Worm (Caenorhabditis elegans) whole organism, L1 larva: ENCODE measurements around the gene F16B12.4.

ENCODE experiments used
- C04F5.9 ChIP-seq: sonication (generic microtip); optimal IDR thresholded peaks from 2 replicates; lab custom pipeline; 2016; ENCODE audit warnings: missing genetic modification characterization, missing compliant biosample characterization
- C34B4.2 ChIP-seq: sonication (generic microtip); optimal IDR thresholded peaks from 2 replicates; lab custom pipeline; 2017; ENCODE audit warnings: mild to moderate bottlenecking, missing genetic modification characterization, missing compliant biosample characterization
- Y116A8C.19 ChIP-seq: sonication (generic microtip); optimal IDR thresholded peaks from 2 replicates; lab custom pipeline; 2016; ENCODE audit warnings: missing compliant biosample characterization, missing genetic modification characterization, borderline replicate concordance
- alr-1 ChIP-seq: fragments of 200-800 bp; sonication (Bioruptor generic); optimal IDR thresholded peaks from 2 replicates; lab custom pipeline; 2018; ENCODE audit warnings: borderline replicate concordance, mild to moderate bottlenecking, missing genetic modification characterization, missing compliant biosample characterization
- aly-2 ChIP-seq: fragments of 150-350 bp; optimal IDR thresholded peaks from 2 replicates; lab custom pipeline; 2014; ENCODE audit warnings: missing biosample characterization, missing genetic modification characterization
- blmp-1 ChIP-seq: fragments of 150-350 bp; optimal IDR thresholded peaks from 2 replicates; lab custom pipeline; 2014; ENCODE audit warnings: missing biosample characterization, missing genetic modification characterization
- ceh-63 ChIP-seq: fragments of 200-800 bp; sonication (Bioruptor generic); optimal IDR thresholded peaks from 2 replicates; lab custom pipeline; 2018; ENCODE audit warnings: mild to moderate bottlenecking, missing genetic modification characterization, missing compliant biosample characterization
- ceh-8 ChIP-seq: fragments of 200-800 bp; sonication (Bioruptor generic); optimal IDR thresholded peaks from 2 replicates; lab custom pipeline; 2018; ENCODE audit warnings: mild to moderate bottlenecking, missing genetic modification characterization, moderate library complexity, missing compliant biosample characterization
- ceh-82 ChIP-seq, 3 experiments: fragments of 150-350 bp in 1 of 3; sonication (generic microtip) in 2 of 3; optimal IDR thresholded peaks; 2 replicates each; lab custom pipeline; 2014 to 2017; ENCODE audit warnings: missing biosample characterization in 3 of 3, missing genetic modification characterization in 3 of 3
- ceh-88 ChIP-seq: fragments of 200-800 bp; sonication (Bioruptor generic); IDR thresholded peaks from 2 replicates; pipeline ENCODE4 v1.3.6; 2022; ENCODE audit warnings: missing genetic modification characterization, missing compliant biosample characterization
- dpl-1 ChIP-seq, 3 experiments: fragments of 150-350 bp in 2 of 3; sonication (generic microtip) in 1 of 3; optimal IDR thresholded peaks; 2 replicates each; lab custom pipeline; 2014 to 2017; ENCODE audit warnings: missing biosample characterization in 3 of 3, missing genetic modification characterization in 3 of 3, missing genetic modification reagents in 3 of 3
- dsc-1 ChIP-seq: sonication (generic microtip); optimal IDR thresholded peaks from 2 replicates; lab custom pipeline; 2016; ENCODE audit warnings: mild to moderate bottlenecking, missing genetic modification characterization, missing compliant biosample characterization
- efl-1 ChIP-seq, 4 experiments: fragments of 150-350 bp; optimal IDR thresholded peaks in 3 of 4; peaks in 1 of 4; 1 replicate in 1 of 4; 2 replicates in 3 of 4; lab custom pipeline; 2014; ENCODE audit warnings: missing biosample characterization in 2 of 4, missing genetic modification characterization in 2 of 4, missing genetic modification reagents in 2 of 4
- efl-3 ChIP-seq: fragments of 200-800 bp; sonication (Bioruptor generic); optimal IDR thresholded peaks from 2 replicates; lab custom pipeline; 2018; ENCODE audit warnings: mild to moderate bottlenecking, missing genetic modification characterization, missing compliant biosample characterization
- egl-27 ChIP-seq, 2 experiments: fragments of 150-350 bp in 1 of 2; sonication (generic microtip); optimal IDR thresholded peaks; 3 replicates each; lab custom pipeline; 2017 to 2018; ENCODE audit warnings: missing biosample characterization in 2 of 2, missing genetic modification characterization in 2 of 2, missing genetic modification reagents in 2 of 2
- elt-3 ChIP-seq, 6 experiments: fragments of 150-350 bp in 1 of 6; sonication (generic microtip); optimal IDR thresholded peaks; 2 replicates each; lab custom pipeline; 2017 to 2018; ENCODE audit warnings: missing biosample characterization in 6 of 6, missing genetic modification characterization in 6 of 6, inconsistent platforms in 1 of 6
- ets-5 ChIP-seq: fragments of 200-800 bp; sonication (Bioruptor generic); IDR thresholded peaks from 2 replicates; pipeline ENCODE4 v1.3.6; 2022; ENCODE audit warnings: missing genetic modification characterization, missing compliant biosample characterization
- hpl-2 ChIP-seq: fragments of 150-350 bp; optimal IDR thresholded peaks from 2 replicates; lab custom pipeline; 2014; ENCODE audit warnings: missing biosample characterization, missing genetic modification reagents, missing genetic modification characterization
- lin-14 ChIP-seq: fragments of 200-800 bp; sonication (Bioruptor generic); optimal IDR thresholded peaks from 2 replicates; lab custom pipeline; 2018; ENCODE audit warnings: mild to moderate bottlenecking, missing genetic modification characterization, moderate library complexity, missing compliant biosample characterization
- lin-35 ChIP-seq, 2 experiments: fragments of 150-350 bp; optimal IDR thresholded peaks; 2 replicates each; lab custom pipeline; 2014; ENCODE audit warnings: missing biosample characterization in 2 of 2, missing genetic modification characterization in 2 of 2, missing genetic modification reagents in 2 of 2
- lin-39 ChIP-seq: fragments of 150-350 bp; optimal IDR thresholded peaks from 2 replicates; lab custom pipeline; 2014; ENCODE audit warnings: missing biosample characterization, missing genetic modification reagents, missing genetic modification characterization
- lir-3 ChIP-seq: sonication (generic microtip); optimal IDR thresholded peaks from 2 replicates; lab custom pipeline; 2016; ENCODE audit warnings: mild to moderate bottlenecking, missing genetic modification characterization, moderate library complexity, missing compliant biosample characterization; ENCODE audit not compliant: poor library complexity
- lsy-2 ChIP-seq, 2 experiments: fragments of 150-350 bp; optimal IDR thresholded peaks; 2 replicates each; lab custom pipeline; 2014; ENCODE audit warnings: missing biosample characterization in 2 of 2, missing genetic modification characterization in 2 of 2
- mep-1 ChIP-seq: fragments of 150-350 bp; optimal IDR thresholded peaks from 2 replicates; lab custom pipeline; 2014; ENCODE audit warnings: missing biosample characterization, missing genetic modification characterization
- nhr-11 ChIP-seq: fragments of 150-350 bp; optimal IDR thresholded peaks from 2 replicates; lab custom pipeline; 2014; ENCODE audit warnings: missing biosample characterization, missing genetic modification characterization
- nhr-20 ChIP-seq: sonication (generic microtip); optimal IDR thresholded peaks from 2 replicates; lab custom pipeline; 2016; ENCODE audit warnings: mild to moderate bottlenecking, missing genetic modification characterization, missing compliant biosample characterization
- nhr-47 ChIP-seq: sonication (generic microtip); optimal IDR thresholded peaks from 2 replicates; lab custom pipeline; 2016; ENCODE audit warnings: mild to moderate bottlenecking, missing genetic modification characterization, moderate library complexity, missing compliant biosample characterization
- nhr-76 ChIP-seq: sonication (generic microtip); optimal IDR thresholded peaks from 2 replicates; lab custom pipeline; 2017; ENCODE audit warnings: missing biosample characterization, missing genetic modification characterization
- nhr-77 ChIP-seq: fragments of 150-350 bp; optimal IDR thresholded peaks from 2 replicates; lab custom pipeline; 2014; ENCODE audit warnings: missing biosample characterization, missing genetic modification characterization
- nhr-85 ChIP-seq: sonication (generic microtip); peaks from one replicate; lab custom pipeline; 2016; ENCODE audit warnings: missing genetic modification characterization, inconsistent platforms, missing compliant biosample characterization
- pax-3 ChIP-seq: fragments of 200-800 bp; sonication (Bioruptor generic); optimal IDR thresholded peaks from 2 replicates; lab custom pipeline; 2018; ENCODE audit warnings: mild to moderate bottlenecking, missing genetic modification characterization, moderate library complexity, missing compliant biosample characterization
- pqm-1 ChIP-seq: sonication (generic microtip); optimal IDR thresholded peaks from 3 replicates; lab custom pipeline; 2017; ENCODE audit warnings: missing biosample characterization, missing genetic modification characterization
- rnt-1 ChIP-seq: sonication (generic microtip); optimal IDR thresholded peaks from 2 replicates; lab custom pipeline; 2016; ENCODE audit warnings: mild to moderate bottlenecking, missing genetic modification characterization, moderate library complexity, missing compliant biosample characterization
- skn-1 ChIP-seq: fragments of 150-350 bp; optimal IDR thresholded peaks from 2 replicates; lab custom pipeline; 2014; ENCODE audit warnings: missing biosample characterization, missing genetic modification characterization
- sptf-1 ChIP-seq: fragments of 150-350 bp; optimal IDR thresholded peaks from 2 replicates; lab custom pipeline; 2014; ENCODE audit warnings: missing biosample characterization, missing genetic modification characterization
- sup-37 ChIP-seq: fragments of 200-800 bp; sonication (Bioruptor generic); optimal IDR thresholded peaks from 2 replicates; lab custom pipeline; 2018; ENCODE audit warnings: mild to moderate bottlenecking, missing genetic modification characterization, missing compliant biosample characterization
- tlp-1 ChIP-seq: fragments of 150-350 bp; optimal IDR thresholded peaks from 2 replicates; lab custom pipeline; 2014; ENCODE audit warnings: missing biosample characterization, missing genetic modification characterization
- unc-62 ChIP-seq: fragments of 150-350 bp; optimal IDR thresholded peaks from 2 replicates; lab custom pipeline; 2014; ENCODE audit warnings: missing biosample characterization, missing genetic modification reagents, missing genetic modification characterization
- xbp-1 ChIP-seq: sonication (generic microtip); optimal IDR thresholded peaks from 2 replicates; lab custom pipeline; 2016; ENCODE audit warnings: missing genetic modification characterization, missing compliant biosample characterization
- zag-1 ChIP-seq: fragments of 150-350 bp; optimal IDR thresholded peaks from 2 replicates; lab custom pipeline; 2014; ENCODE audit warnings: missing biosample characterization, missing genetic modification characterization

Gene F16B12.4

ce11 chrX:14127291-14127922 is 28.9 kb upstream of the F16B12.4 start, which contains the start of gene F28H6.4 (continued):
- TF ChIP-seq ceh-8 (GFP tag; lab: Kevin White, UChicago) (no peak), lin-35 (GFP tag; optimal IDR thresholded peaks at IDR 0.05; lab: Kevin White, UChicago) (peak in 1 of 2 experiments; percentile 22), pax-3 (tag; lab: Kevin White, UChicago) (no peak), nhr-85 (no peak), C34B4.2 (no peak), lir-3 (tag; lab: Kevin White, UChicago) (no peak), efl-3 (GFP tag; lab: Kevin White, UChicago) (no peak), mep-1 (tag; lab: Kevin White, UChicago) (peak; percentile 34), nhr-47 (peak; percentile 3), elt-3 (tag; optimal IDR thresholded peaks at IDR 0.05; lab: Kevin White, UChicago) (no peak), lin-39 (no peak), skn-1 (tag; lab: Kevin White, UChicago) (peak; percentile 8), nhr-20 (tag; lab: Kevin White, UChicago) (peak; percentile 12), C04F5.9 (tag; lab: Kevin White, UChicago) (no peak), dsc-1 (no peak), efl-1 (optimal IDR thresholded peaks at IDR 0.05; lab: Kevin White, UChicago) (peak in 1 of 2 experiments; percentile 36), efl-1 (GFP tag; optimal IDR thresholded peaks at IDR 0.05 in 1 of 2; lab: Kevin White, UChicago) (no peak), tlp-1 (tag; lab: Kevin White, UChicago) (no peak), alr-1 (tag; lab: Kevin White, UChicago) (no peak), lsy-2 (tag; optimal IDR thresholded peaks at IDR 0.05; lab: Kevin White, UChicago) (no peak), zag-1 (tag; lab: Kevin White, UChicago) (no peak), unc-62 (no peak), pqm-1 (no peak), aly-2 (tag; lab: Kevin White, UChicago) (no peak), blmp-1 (tag; lab: Kevin White, UChicago) (peak; percentile 2), Y116A8C.19 (tag; lab: Kevin White, UChicago) (no peak), hpl-2 (GFP tag; lab: Kevin White, UChicago) (no peak), xbp-1 (tag; lab: Kevin White, UChicago) (no peak), lin-14 (peak; percentile 62), rnt-1 (tag; lab: Kevin White, UChicago) (peak; percentile 45), egl-27 (tag; optimal IDR thresholded peaks at IDR 0.05; lab: Kevin White, UChicago) (no peak), sptf-1 (tag; lab: Kevin White, UChicago) (no peak), ceh-88 (no peak), nhr-77 (tag; lab: Kevin White, UChicago) (no peak), ceh-63 (GFP tag; lab: Kevin White, UChicago) (no peak), ceh-82 (tag; optimal IDR thresholded peaks at IDR 0.05; lab: Kevin White, UChicago) (peak in 1 of 3 experiments; percentile 25), sup-37 (GFP tag; lab: Kevin White, UChicago) (no peak)

DNA sequence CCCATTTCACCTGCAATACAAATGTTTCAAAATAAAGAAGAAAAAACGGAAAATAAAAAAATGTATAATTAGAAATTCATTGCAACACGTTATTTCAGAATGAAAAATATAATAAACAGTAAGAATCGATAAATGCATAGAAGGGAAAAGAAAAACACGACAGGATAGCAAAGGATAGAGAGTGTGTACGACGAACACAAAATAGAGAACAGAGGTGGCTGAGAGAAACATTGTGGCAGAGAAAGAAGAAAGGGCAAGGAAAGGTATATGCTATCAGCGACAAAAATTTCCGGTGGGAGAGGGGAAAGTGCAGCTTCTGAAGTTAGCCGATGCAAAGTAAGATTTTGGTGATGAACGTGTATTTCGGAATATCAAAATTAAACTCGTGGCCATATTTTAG is 27.4 kb upstream of the F16B12.4 start, which contains the start of gene F28H6.6:
TSS of gene F28H6.6 (minus strand) at position 10 of the 400 bp plus-strand sequence.
- TF ChIP-seq nhr-47: no peak
- peak; percentile 87 for TF ChIP-seq blmp-1 (tag; lab: Kevin White, UChicago)

- no peak for TF ChIP-seq nhr-20 (tag; lab: Kevin White, UChicago)
- TF ChIP-seq hpl-2 (GFP tag; lab: Kevin White, UChicago): no peak
- TF ChIP-seq ets-5 (GFP tag; lab: Robert Waterston, UW): 0 out of 2 replicates have a peak, but pooled peaks have one; percentile 71
- TF ChIP-seq nhr-11 (tag; lab: Kevin White, UChicago): no peak
- TF ChIP-seq lin-35 (GFP tag; optimal IDR thresholded peaks at IDR 0.05; lab: Kevin White, UChicago): no peak
- TF ChIP-seq nhr-76 (tag; lab: Kevin White, UChicago): no peak
- no peak for TF ChIP-seq dpl-1 (GFP tag; optimal IDR thresholded peaks at IDR 0.05; lab: Kevin White, UChicago)
These were observed 20.3 kb upstream of the F16B12.4 start for ce11 chrX:14118762-14119161.
